Fruit fly (Drosophila melanogaster) whole organism, prepupa: ENCODE data around the gene TfIIFalpha.

ENCODE experiments used
- CG10631 ChIP-seq: fragments of 200-800 bp; sonication (Bioruptor generic); optimal IDR thresholded peaks from 2 replicates; lab custom pipeline; 2016; ENCODE audit warnings: missing biosample characterization, missing genetic modification characterization
- CG11294 ChIP-seq: fragments of 200-800 bp; sonication (Bioruptor generic); IDR thresholded peaks from 2 replicates; pipeline ENCODE4 v1.3.6; 2022; ENCODE audit warnings: missing biosample characterization, missing genetic modification characterization
- CG11762 ChIP-seq: fragments of 200-800 bp; sonication (Bioruptor generic); optimal IDR thresholded peaks from 3 replicates; lab custom pipeline; 2016; ENCODE audit warnings: missing biosample characterization, missing genetic modification characterization; ENCODE audit not compliant: insufficient read depth
- CG11902 ChIP-seq: fragments of 200-800 bp; sonication (Bioruptor generic); optimal IDR thresholded peaks from 3 replicates; lab custom pipeline; 2016; ENCODE audit warnings: missing biosample characterization, missing genetic modification characterization
- CG15336 ChIP-seq: fragments of 200-800 bp; sonication (Bioruptor generic); IDR thresholded peaks from 2 replicates; pipeline ENCODE4 v1.3.6; 2022; ENCODE audit warnings: missing biosample characterization, missing genetic modification characterization
- CG1621 ChIP-seq: fragments of 200-800 bp; sonication (Bioruptor generic); optimal IDR thresholded peaks from 3 replicates; lab custom pipeline; 2018; ENCODE audit warnings: missing biosample characterization, mild to moderate bottlenecking, missing genetic modification characterization
- CG16779 ChIP-seq: fragments of 200-800 bp; sonication (Bioruptor generic); optimal IDR thresholded peaks from 3 replicates; lab custom pipeline; 2017; ENCODE audit warnings: missing biosample characterization, mild to moderate bottlenecking, missing genetic modification characterization
- CG3032 ChIP-seq: fragments of 200-800 bp; optimal IDR thresholded peaks from 2 replicates; lab custom pipeline; 2019; ENCODE audit warnings: missing biosample characterization, mild to moderate bottlenecking, missing genetic modification characterization, moderate library complexity
- CG32006 ChIP-seq: fragments of 200-800 bp; sonication (Bioruptor generic); optimal IDR thresholded peaks from 3 replicates; lab custom pipeline; 2017; ENCODE audit warnings: missing biosample characterization, mild to moderate bottlenecking, missing genetic modification characterization
- CG34406 ChIP-seq: fragments of 200-800 bp; sonication (Bioruptor generic); optimal IDR thresholded peaks from 3 replicates; lab custom pipeline; 2016; ENCODE audit warnings: missing biosample characterization, missing genetic modification characterization
- CG3919 ChIP-seq: fragments of 200-800 bp; sonication (Bioruptor generic); optimal IDR thresholded peaks from 3 replicates; lab custom pipeline; 2016; ENCODE audit warnings: missing biosample characterization, missing genetic modification characterization
- CG6163 ChIP-seq: fragments of 200-800 bp; sonication (Bioruptor generic); IDR thresholded peaks from 3 replicates; pipeline ENCODE4 v1.3.6; 2022; ENCODE audit warnings: missing biosample characterization, missing genetic modification characterization
- CG6792 ChIP-seq: fragments of 200-800 bp; sonication (Bioruptor generic); optimal IDR thresholded peaks from 3 replicates; lab custom pipeline; 2016; ENCODE audit warnings: missing biosample characterization, missing genetic modification characterization
- CG6808 ChIP-seq: fragments of 200-800 bp; sonication (Bioruptor generic); optimal IDR thresholded peaks from 3 replicates; lab custom pipeline; 2017; ENCODE audit warnings: missing biosample characterization, missing genetic modification characterization, mild to moderate bottlenecking, moderate library complexity, missing genetic modification reagents
- CG6854 ChIP-seq: fragments of 200-800 bp; sonication (Bioruptor generic); optimal IDR thresholded peaks from 2 replicates; lab custom pipeline; 2017; ENCODE audit warnings: missing biosample characterization, mild to moderate bottlenecking, missing genetic modification characterization
- CG7368 ChIP-seq: fragments of 200-800 bp; sonication (Bioruptor generic); optimal IDR thresholded peaks from 3 replicates; lab custom pipeline; 2016; ENCODE audit warnings: missing biosample characterization, missing genetic modification characterization
- CG8119 ChIP-seq: fragments of 200-800 bp; sonication (Bioruptor generic); IDR thresholded peaks from 3 replicates; pipeline ENCODE4 v1.3.6; 2022; ENCODE audit warnings: missing biosample characterization, missing genetic modification characterization
- CG8319 ChIP-seq: fragments of 200-800 bp; sonication (Bioruptor generic); optimal IDR thresholded peaks from 3 replicates; lab custom pipeline; 2016; ENCODE audit warnings: missing biosample characterization, missing genetic modification characterization
- CG8632 ChIP-seq: fragments of 200-800 bp; sonication (Bioruptor generic); optimal IDR thresholded peaks from 3 replicates; lab custom pipeline; 2016; ENCODE audit warnings: missing biosample characterization, missing genetic modification characterization
- CG9139 ChIP-seq: fragments of 200-800 bp; sonication (Bioruptor generic); optimal IDR thresholded peaks from 3 replicates; lab custom pipeline; 2017; ENCODE audit warnings: missing biosample characterization, mild to moderate bottlenecking, missing genetic modification characterization
- Eip75B ChIP-seq: fragments of 200-800 bp; sonication (Bioruptor generic); optimal IDR thresholded peaks from 3 replicates; lab custom pipeline; 2016; ENCODE audit warnings: missing biosample characterization, missing genetic modification characterization
- Eip93F ChIP-seq: fragments of 200-800 bp; sonication (Bioruptor generic); optimal IDR thresholded peaks from 2 replicates; lab custom pipeline; 2016; ENCODE audit warnings: missing biosample characterization, mild to moderate bottlenecking, missing genetic modification characterization
- Ets21C ChIP-seq: fragments of 200-800 bp; sonication (Bioruptor generic); optimal IDR thresholded peaks from 3 replicates; lab custom pipeline; 2016; ENCODE audit warnings: missing biosample characterization, missing genetic modification characterization
- Ets96B ChIP-seq: fragments of 200-800 bp; optimal IDR thresholded peaks from 2 replicates; lab custom pipeline; 2019; ENCODE audit warnings: missing biosample characterization, mild to moderate bottlenecking, missing genetic modification characterization, moderate library complexity
- Gug ChIP-seq: fragments of 200-800 bp; sonication (Bioruptor generic); IDR thresholded peaks from 2 replicates; pipeline ENCODE4 v1.3.6; 2022; ENCODE audit warnings: missing biosample characterization, missing genetic modification characterization
- Hr38 ChIP-seq: sonication (Bioruptor generic); optimal IDR thresholded peaks from 2 replicates; lab custom pipeline; 2016; ENCODE audit warnings: missing biosample characterization, missing genetic modification characterization
- Hr39 ChIP-seq: fragments of 200-800 bp; sonication (Bioruptor generic); optimal IDR thresholded peaks from 2 replicates; lab custom pipeline; 2016; ENCODE audit warnings: missing biosample characterization, missing genetic modification characterization
- Lpt ChIP-seq: fragments of 200-800 bp; sonication (Bioruptor generic); optimal IDR thresholded peaks from 3 replicates; lab custom pipeline; 2016; ENCODE audit warnings: missing biosample characterization, missing genetic modification characterization
- Met ChIP-seq: fragments of 200-800 bp; sonication (Bioruptor generic); optimal IDR thresholded peaks from 3 replicates; lab custom pipeline; 2016; ENCODE audit warnings: missing biosample characterization, missing genetic modification characterization
- OdsH ChIP-seq: fragments of 200-800 bp; sonication (Bioruptor generic); optimal IDR thresholded peaks from 3 replicates; lab custom pipeline; 2016; ENCODE audit warnings: missing biosample characterization, missing genetic modification characterization
- Smox ChIP-seq: fragments of 200-800 bp; sonication (Bioruptor generic); optimal IDR thresholded peaks from 3 replicates; lab custom pipeline; 2016; ENCODE audit warnings: missing biosample characterization, missing genetic modification characterization
- Sox14 ChIP-seq: fragments of 200-800 bp; sonication (Bioruptor generic); optimal IDR thresholded peaks from 3 replicates; lab custom pipeline; 2016; ENCODE audit warnings: missing biosample characterization, missing genetic modification characterization
- achi ChIP-seq: fragments of 200-800 bp; sonication (Bioruptor generic); optimal IDR thresholded peaks from 3 replicates; lab custom pipeline; 2016; ENCODE audit warnings: missing biosample characterization, missing genetic modification characterization
- acj6 ChIP-seq: fragments of 200-800 bp; sonication (Bioruptor generic); optimal IDR thresholded peaks from 3 replicates; lab custom pipeline; 2016; ENCODE audit warnings: missing biosample characterization, missing genetic modification characterization
- cyc ChIP-seq: fragments of 200-800 bp; sonication (Bioruptor generic); optimal IDR thresholded peaks from 3 replicates; lab custom pipeline; 2016; ENCODE audit warnings: missing biosample characterization, missing genetic modification characterization
- dac ChIP-seq: fragments of 200-800 bp; sonication (Bioruptor generic); optimal IDR thresholded peaks from 2 replicates; lab custom pipeline; 2017; ENCODE audit warnings: missing biosample characterization, mild to moderate bottlenecking, missing genetic modification characterization
- dsx ChIP-seq: fragments of 200-800 bp; optimal IDR thresholded peaks from 3 replicates; lab custom pipeline; 2019; ENCODE audit warnings: missing biosample characterization, mild to moderate bottlenecking, missing genetic modification characterization, moderate library complexity; ENCODE audit not compliant: poor library complexity, severe bottlenecking
- eg ChIP-seq: fragments of 200-800 bp; sonication (Bioruptor generic); IDR thresholded peaks from 3 replicates; pipeline ENCODE4 v1.3.6; 2022; ENCODE audit warnings: missing biosample characterization, missing genetic modification characterization
- esn ChIP-seq: fragments of 200-800 bp; sonication (Bioruptor generic); optimal IDR thresholded peaks from 2 replicates; lab custom pipeline; 2016; ENCODE audit warnings: missing biosample characterization, mild to moderate bottlenecking, missing genetic modification characterization, moderate library complexity
- fd59A ChIP-seq: fragments of 200-800 bp; sonication (Bioruptor generic); optimal IDR thresholded peaks from 2 replicates; lab custom pipeline; 2017; ENCODE audit warnings: missing biosample characterization, mild to moderate bottlenecking, missing genetic modification characterization, missing genetic modification reagents
- fd85E ChIP-seq: fragments of 200-800 bp; sonication (Bioruptor generic); optimal IDR thresholded peaks from 3 replicates; lab custom pipeline; 2016; ENCODE audit warnings: missing biosample characterization, missing genetic modification characterization
- fkh ChIP-seq: fragments of 200-800 bp; sonication (Bioruptor generic); optimal IDR thresholded peaks from 3 replicates; lab custom pipeline; 2017; ENCODE audit warnings: missing biosample characterization, mild to moderate bottlenecking, missing genetic modification characterization, moderate library complexity
- net ChIP-seq: fragments of 200-800 bp; sonication (Bioruptor generic); optimal IDR thresholded peaks from 3 replicates; lab custom pipeline; 2016; ENCODE audit warnings: missing biosample characterization, missing genetic modification characterization
- salr ChIP-seq, 2 experiments: fragments of 200-800 bp; sonication (Bioruptor generic); optimal IDR thresholded peaks; 3 replicates each; lab custom pipeline; 2016 to 2018; ENCODE audit warnings: missing biosample characterization in 2 of 2, missing genetic modification characterization in 2 of 2, mild to moderate bottlenecking in 1 of 2
- spab ChIP-seq: fragments of 200-800 bp; sonication (Bioruptor generic); optimal IDR thresholded peaks from 2 replicates; lab custom pipeline; 2017; ENCODE audit warnings: missing biosample characterization, mild to moderate bottlenecking, missing genetic modification characterization, missing genetic modification reagents
- ss ChIP-seq, 2 experiments: fragments of 200-800 bp; sonication (Bioruptor generic); optimal IDR thresholded peaks; 2 replicates in 1 of 2; 3 replicates in 1 of 2; lab custom pipeline; 2017 to 2018; ENCODE audit warnings: mild to moderate bottlenecking in 2 of 2, missing biosample characterization in 2 of 2, missing genetic modification characterization in 2 of 2, moderate library complexity in 1 of 2
- svp ChIP-seq: fragments of 200-800 bp; sonication (Bioruptor generic); peaks from one replicate; lab custom pipeline; 2016; ENCODE audit warnings: missing biosample characterization, missing genetic modification characterization
- topi ChIP-seq: fragments of 200-800 bp; sonication (Bioruptor generic); optimal IDR thresholded peaks from 3 replicates; lab custom pipeline; 2016; ENCODE audit warnings: missing biosample characterization, missing genetic modification characterization
- vri ChIP-seq: fragments of 200-800 bp; sonication (Bioruptor generic); optimal IDR thresholded peaks from 3 replicates; lab custom pipeline; 2016; ENCODE audit warnings: missing biosample characterization, mild to moderate bottlenecking, missing genetic modification characterization

The TfIIFalpha gene

DNA sequence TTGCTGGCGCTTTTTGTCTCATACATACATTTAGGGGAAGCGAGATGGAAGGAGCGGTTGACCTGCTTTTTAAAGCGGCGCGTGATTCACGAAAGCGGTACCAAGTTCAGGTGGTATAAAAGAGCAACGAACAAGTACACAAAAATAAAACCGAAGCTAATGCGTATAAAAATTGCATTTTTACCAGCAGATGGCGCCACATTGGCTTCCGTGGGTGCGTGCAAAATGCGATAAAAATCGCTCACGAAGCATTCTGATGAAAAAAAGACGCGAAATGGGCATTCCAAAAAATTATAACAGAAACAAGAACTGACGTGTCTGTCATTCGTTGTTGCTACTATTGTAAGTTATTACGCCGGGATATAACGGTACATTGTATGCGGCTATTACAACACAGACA, 42.9 kb downstream of the TfIIFalpha start (continued):
- TF ChIP-seq Gug (GFP tag; lab: Robert Waterston, UW) (no peak), CG15336 (GFP tag; lab: Robert Waterston, UW) (no peak), CG16779 (tag; lab: Kevin White, UChicago) (no peak), CG3032 (tag; lab: Kevin White, UChicago) (no peak), dac (no peak), CG6792 (GFP tag; lab: Kevin White, UChicago) (no peak), Sox14 (peak; percentile 1)

DNA sequence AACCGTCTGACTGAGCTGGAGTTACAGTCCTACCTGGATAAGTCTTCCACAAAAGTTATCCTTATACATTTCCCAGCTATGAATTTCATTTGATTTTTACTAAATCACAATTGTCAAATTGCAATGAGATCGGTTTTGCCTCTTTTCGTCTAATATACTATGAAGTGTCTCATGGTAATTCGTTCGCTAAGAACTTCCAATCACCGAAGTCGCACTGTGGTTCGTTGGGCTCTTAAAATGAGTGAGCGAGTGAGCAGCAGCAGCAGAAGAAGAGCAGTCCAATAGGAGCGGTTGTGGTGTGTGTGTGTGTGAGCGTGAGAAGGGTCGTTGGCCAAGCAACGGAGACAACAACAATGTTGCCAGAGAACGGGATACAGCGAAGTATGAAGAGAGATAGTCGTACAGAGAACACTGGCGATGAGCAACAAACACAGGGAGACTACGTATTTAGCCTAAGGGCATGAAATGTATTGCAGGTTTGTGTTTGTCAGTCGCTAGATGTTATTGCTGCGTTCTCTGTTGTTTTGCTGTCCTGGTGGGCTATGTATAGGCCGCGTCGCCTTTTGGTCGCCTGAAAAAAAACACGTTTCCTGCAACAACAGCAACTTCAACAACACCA, 43.8 kb downstream of the TfIIFalpha start:
- TF ChIP-seq spab (GFP tag; lab: Kevin White, UChicago), result peak; percentile 96
- TF ChIP-seq vri (GFP tag; lab: Kevin White, UChicago), result peak; percentile 97
- peak; percentile 92 to 95 for TF ChIP-seq ss (GFP tag; optimal IDR thresholded peaks at IDR 0.05; lab: Kevin White, UChicago)
- TF ChIP-seq CG8119 (GFP tag; lab: Robert Waterston, UW), result peak; percentile 95
- peak; percentile 96 for TF ChIP-seq fd59A (GFP tag; lab: Kevin White, UChicago)
- peak; percentile 97 for TF ChIP-seq CG6163 (GFP tag; lab: Robert Waterston, UW)
- TF ChIP-seq CG8632 (GFP tag; lab: Kevin White, UChicago), result peak; percentile 96
- peak; percentile 97 for TF ChIP-seq CG34406
- TF ChIP-seq topi (GFP tag; lab: Kevin White, UChicago), result peak; percentile 98
- peak; percentile 93 for TF ChIP-seq CG6808 (GFP tag; lab: Kevin White, UChicago)
- TF ChIP-seq cyc (GFP tag; lab: Kevin White, UChicago), result peak; percentile 99
- peak; percentile 98 for TF ChIP-seq Smox (GFP tag; lab: Kevin White, UChicago)
- TF ChIP-seq Lpt, result peak; percentile 88
- peak; percentile 94 for TF ChIP-seq CG32006 (GFP tag; lab: Kevin White, UChicago)
- peak; percentile 98 for TF ChIP-seq OdsH
- peak; percentile 91 to 95 for TF ChIP-seq salr (GFP tag; optimal IDR thresholded peaks at IDR 0.05; lab: Kevin White, UChicago)
- TF ChIP-seq CG7368, result peak; percentile 97
- TF ChIP-seq Sox14, result peak; percentile 99
- peak; percentile 97 for TF ChIP-seq CG8319 (GFP tag; lab: Kevin White, UChicago)
- peak; percentile 99 for TF ChIP-seq Met (GFP tag; lab: Kevin White, UChicago)
- peak; percentile 76 for TF ChIP-seq CG11294 (GFP tag; lab: Robert Waterston, UW)
- peak; percentile 96 for TF ChIP-seq CG11762 (GFP tag; lab: Kevin White, UChicago)
- TF ChIP-seq CG6854, result peak; percentile 97
- peak; percentile 99 for TF ChIP-seq svp
- peak; percentile 99 for TF ChIP-seq CG3919 (GFP tag; lab: Kevin White, UChicago)
- peak; percentile 98 for TF ChIP-seq CG11902 (GFP tag; lab: Kevin White, UChicago)
- TF ChIP-seq Eip75B, result peak; percentile 99
- peak; percentile 92 for TF ChIP-seq eg (GFP tag; lab: Robert Waterston, UW)
- peak; percentile 100 for TF ChIP-seq dsx (GFP tag; lab: Kevin White, UChicago)
- TF ChIP-seq dac, result peak; percentile 72
- TF ChIP-seq fkh (GFP tag; lab: Kevin White, UChicago), result peak; percentile 44
- peak; percentile 90 for TF ChIP-seq CG9139 (GFP tag; lab: Kevin White, UChicago)
- TF ChIP-seq esn (GFP tag; lab: Kevin White, UChicago), result peak; percentile 99
- TF ChIP-seq achi, result peak; percentile 97
- peak; percentile 98 for TF ChIP-seq acj6
- peak; percentile 98 for TF ChIP-seq CG10631 (GFP tag; lab: Kevin White, UChicago)
- peak; percentile 98 for TF ChIP-seq CG6792 (GFP tag; lab: Kevin White, UChicago)
- peak; percentile 98 for TF ChIP-seq Hr39 (GFP tag; lab: Kevin White, UChicago)
- TF ChIP-seq Ets21C (GFP tag; lab: Kevin White, UChicago), result peak; percentile 97
- peak; percentile 91 for TF ChIP-seq Eip93F (GFP tag; lab: Kevin White, UChicago)
- peak; percentile 94 for TF ChIP-seq fd85E
- peak; percentile 42 for TF ChIP-seq Hr38
- TF ChIP-seq Ets96B (tag; lab: Kevin White, UChicago), result peak; percentile 96
- peak; percentile 97 for TF ChIP-seq CG1621 (tag; lab: Kevin White, UChicago)
- peak; percentile 97 for TF ChIP-seq net (GFP tag; lab: Kevin White, UChicago)
